Fruit fly (Drosophila melanogaster): ENCODE results near the gene MED11.

Gene MED11

DNA sequence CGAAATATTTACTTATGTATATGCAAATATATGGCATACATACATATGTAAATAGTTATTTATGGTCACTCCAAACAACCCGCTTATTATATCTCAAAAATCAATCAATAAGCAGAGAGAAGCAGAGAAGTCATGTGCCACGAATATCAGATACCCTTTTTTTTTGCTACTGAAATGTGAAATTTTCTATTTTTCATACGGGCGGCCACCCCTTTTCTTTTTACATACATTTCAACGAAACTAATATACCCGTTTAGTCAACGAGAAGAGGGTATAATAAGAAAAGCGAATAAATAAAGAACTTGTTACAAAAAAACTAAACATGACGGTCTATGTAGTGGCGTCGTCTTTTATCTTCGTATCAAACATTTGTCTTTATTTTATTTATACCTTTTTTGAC is 38.9 kb downstream of the MED11 start (continued):
- no peak for TF ChIP-seq dan (GFP tag; IDR thresholded peaks at IDR 0.05)
- no peak for TF ChIP-seq kay (GFP tag; optimal IDR thresholded peaks at IDR 0.05)
- TF ChIP-seq CG7556 (GFP tag; optimal IDR thresholded peaks at IDR 0.05), result peak; percentile 12
- TF ChIP-seq sisA (GFP tag; IDR thresholded peaks at IDR 0.05), result peak; percentile 63
- no peak for TF ChIP-seq pfk (GFP tag; optimal IDR thresholded peaks at IDR 0.05)
- TF ChIP-seq CG4820 (GFP tag; optimal IDR thresholded peaks at IDR 0.05), result peak; percentile 39
- TF ChIP-seq H2.0 (GFP tag; IDR thresholded peaks at IDR 0.05), result peak; percentile 86
- TF ChIP-seq CoRest (tag; optimal IDR thresholded peaks at IDR 0.05), result peak; percentile 60
- no peak; the same call in 2 of the 3 replicates for TF ChIP-seq hb (GFP tag; IDR thresholded peaks at IDR 0.05; ENCODE audit: partially characterized antibody)
- no peak for TF ChIP-seq CG15479 (GFP tag; optimal IDR thresholded peaks at IDR 0.05)
- no peak for TF ChIP-seq bigmax (GFP tag; optimal IDR thresholded peaks at IDR 0.05)
- TF ChIP-seq esg (GFP tag; conservative IDR thresholded peaks at IDR 0.05), result peak; percentile 80
- TF ChIP-seq tin (GFP tag; optimal IDR thresholded peaks at IDR 0.05), result no peak
- peak; percentile 32 for TF ChIP-seq CG4424 (GFP tag; optimal IDR thresholded peaks at IDR 0.05)
- peak; percentile 55 for TF ChIP-seq jing (GFP tag; optimal IDR thresholded peaks at IDR 0.05)
- no peak for TF ChIP-seq CG16779 (GFP tag; IDR thresholded peaks at IDR 0.05)
- no peak for TF ChIP-seq lola (GFP tag; optimal IDR thresholded peaks at IDR 0.05)
- peak; percentile 77 for TF ChIP-seq sens (GFP tag)
- TF ChIP-seq Gsc (GFP tag; IDR thresholded peaks at IDR 0.05), result no peak
- TF ChIP-seq Lpt (GFP tag; optimal IDR thresholded peaks at IDR 0.05), result no peak
- TF ChIP-seq dati (GFP tag; IDR thresholded peaks at IDR 0.05), result peak; percentile 17; the same call in 1 of the 2 replicates
- peak; percentile 16 for TF ChIP-seq CG8388 (GFP tag; optimal IDR thresholded peaks at IDR 0.05)
- peak; percentile 26; the same call in 1 of the 2 replicates for TF ChIP-seq Bgb (GFP tag; IDR thresholded peaks at IDR 0.05; ENCODE audit: partially characterized antibody)
- peak; percentile 82; the same call in 2 of the 3 replicates for TF ChIP-seq so (GFP tag; IDR thresholded peaks at IDR 0.05)
- TF ChIP-seq CG13287 (GFP tag; IDR thresholded peaks at IDR 0.05; ENCODE audit: partially characterized antibody), result no peak
- peak; percentile 16 for TF ChIP-seq cato (GFP tag; optimal IDR thresholded peaks at IDR 0.05; ENCODE audit: borderline replicate concordance)
- TF ChIP-seq cas (GFP tag; IDR thresholded peaks at IDR 0.05), result no peak
- TF ChIP-seq CG13296 (GFP tag; optimal IDR thresholded peaks at IDR 0.05), result peak; percentile 15
- TF ChIP-seq CG7745 (tag; optimal IDR thresholded peaks at IDR 0.05), result no peak
- TF ChIP-seq ewg (GFP tag; optimal IDR thresholded peaks at IDR 0.05), result no peak
- TF ChIP-seq CG18011 (GFP tag; optimal IDR thresholded peaks at IDR 0.05), result no peak
- TF ChIP-seq CG32767 (GFP tag; IDR thresholded peaks at IDR 0.05), result peak; percentile 41; the same call in 1 of the 2 replicates
- no peak for TF ChIP-seq CG3163 (GFP tag; optimal IDR thresholded peaks at IDR 0.05)
- no peak for TF ChIP-seq cad (GFP tag; optimal IDR thresholded peaks at IDR 0.05)
- peak; percentile 59 for TF ChIP-seq gcm (GFP tag; optimal IDR thresholded peaks at IDR 0.05)
- no peak for TF ChIP-seq CG15011 (GFP tag; optimal IDR thresholded peaks at IDR 0.05)
- TF ChIP-seq HLH3B (GFP tag; IDR thresholded peaks at IDR 0.05), result peak; percentile 77
- TF ChIP-seq ap (GFP tag; IDR thresholded peaks at IDR 0.05), result peak; percentile 57; the same call in 1 of the 2 replicates
- TF ChIP-seq CG17186 (GFP tag; optimal IDR thresholded peaks at IDR 0.05), result no peak
- TF ChIP-seq Sry-δ (GFP tag; optimal IDR thresholded peaks at IDR 0.05), result peak; percentile 6
- TF ChIP-seq NK7.1 (GFP tag; optimal IDR thresholded peaks at IDR 0.05), result no peak
- TF ChIP-seq Bdp1 (GFP tag; optimal IDR thresholded peaks at IDR 0.05), result no peak
- TF ChIP-seq dm (GFP tag; optimal IDR thresholded peaks at IDR 0.05), result no peak
- no peak for TF ChIP-seq rib (GFP tag; IDR thresholded peaks at IDR 0.05)
- TF ChIP-seq CG14050 (GFP tag; IDR thresholded peaks at IDR 0.05), result peak; percentile 75
- no peak for TF ChIP-seq Sin3A (optimal IDR thresholded peaks at IDR 0.05)
- no peak for TF ChIP-seq lov (optimal IDR thresholded peaks at IDR 0.05)
- TF ChIP-seq lov (GFP tag; IDR thresholded peaks at IDR 0.05), result no peak
- TF ChIP-seq Stat92E (GFP tag; optimal IDR thresholded peaks at IDR 0.05), result no peak
- no peak for TF ChIP-seq CG11723 (GFP tag; optimal IDR thresholded peaks at IDR 0.05)
- TF ChIP-seq grn (GFP tag; optimal IDR thresholded peaks at IDR 0.05), result peak; percentile 2
- TF ChIP-seq onecut (GFP tag; IDR thresholded peaks at IDR 0.05), result peak; percentile 49
